Worm (Caenorhabditis elegans) whole organism, young adult: ENCODE results near the gene ptpn-22.

Source experiments
- F49E8.2 ChIP-seq: sonication (generic microtip); optimal IDR thresholded peaks from 3 replicates; lab custom pipeline; 2017; ENCODE audit warnings: missing genetic modification characterization, mild to moderate bottlenecking, missing compliant biosample characterization, antibody characterized with exemption, moderate library complexity; ENCODE audit not compliant: insufficient read depth
- athp-1 ChIP-seq: sonication (generic microtip); optimal IDR thresholded peaks from 2 replicates; lab custom pipeline; 2017; ENCODE audit warnings: mild to moderate bottlenecking, missing genetic modification characterization, missing compliant biosample characterization
- chd-7 ChIP-seq: sonication (generic microtip); optimal IDR thresholded peaks from 2 replicates; lab custom pipeline; 2016; ENCODE audit warnings: mild to moderate bottlenecking, missing genetic modification characterization, moderate library complexity, missing compliant biosample characterization
- fkh-3 ChIP-seq: sonication (generic microtip); optimal IDR thresholded peaks from 2 replicates; lab custom pipeline; 2016; ENCODE audit warnings: mild to moderate bottlenecking, missing genetic modification characterization, missing compliant biosample characterization
- unc-130 ChIP-seq: sonication (generic microtip); optimal IDR thresholded peaks from 2 replicates; lab custom pipeline; 2016; ENCODE audit warnings: missing genetic modification reagents, missing genetic modification characterization, missing compliant biosample characterization
- unc-62 ChIP-seq: fragments of 150-350 bp; optimal IDR thresholded peaks from 2 replicates; lab custom pipeline; 2014; ENCODE audit warnings: missing biosample characterization, missing genetic modification reagents, missing genetic modification characterization

DNA sequence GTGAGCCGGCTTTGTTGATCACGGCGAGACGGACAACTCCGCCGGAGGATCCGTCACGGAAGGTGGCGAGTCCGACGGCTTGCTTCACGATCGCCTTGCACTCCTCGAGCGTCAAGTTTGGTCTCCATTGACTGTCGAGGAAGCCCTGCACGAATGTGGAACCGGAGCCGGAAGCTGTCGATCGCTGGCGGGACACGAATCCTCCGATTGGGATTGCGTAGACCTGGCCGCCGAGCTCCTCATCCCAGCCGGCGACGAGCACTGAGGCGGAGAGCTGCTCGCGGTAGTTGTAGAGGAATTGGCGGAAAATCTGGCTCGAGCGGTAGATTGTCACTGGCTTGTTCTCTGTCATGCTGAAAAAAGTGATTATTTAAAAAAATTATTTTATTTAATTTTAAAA lies 31.1 kb downstream of the ptpn-22 start:
- no peak for TF ChIP-seq chd-7 (tag; lab: Kevin White, UChicago)
- TF ChIP-seq unc-62 (GFP tag; lab: Kevin White, UChicago): no peak
- TF ChIP-seq unc-130 (GFP tag; lab: Kevin White, UChicago): no peak
- no peak for TF ChIP-seq F49E8.2 (tag; lab: Kevin White, UChicago)
- no peak for TF ChIP-seq fkh-3 (tag; lab: Kevin White, UChicago)
- no peak for TF ChIP-seq athp-1 (tag; lab: Kevin White, UChicago)
